Fruit fly (Drosophila melanogaster): ENCODE measurements around the gene CG3823.
A peak's percentile ranks its signal among the peaks of the same experiment; 100 is the strongest.

CG3823 gene

DNA sequence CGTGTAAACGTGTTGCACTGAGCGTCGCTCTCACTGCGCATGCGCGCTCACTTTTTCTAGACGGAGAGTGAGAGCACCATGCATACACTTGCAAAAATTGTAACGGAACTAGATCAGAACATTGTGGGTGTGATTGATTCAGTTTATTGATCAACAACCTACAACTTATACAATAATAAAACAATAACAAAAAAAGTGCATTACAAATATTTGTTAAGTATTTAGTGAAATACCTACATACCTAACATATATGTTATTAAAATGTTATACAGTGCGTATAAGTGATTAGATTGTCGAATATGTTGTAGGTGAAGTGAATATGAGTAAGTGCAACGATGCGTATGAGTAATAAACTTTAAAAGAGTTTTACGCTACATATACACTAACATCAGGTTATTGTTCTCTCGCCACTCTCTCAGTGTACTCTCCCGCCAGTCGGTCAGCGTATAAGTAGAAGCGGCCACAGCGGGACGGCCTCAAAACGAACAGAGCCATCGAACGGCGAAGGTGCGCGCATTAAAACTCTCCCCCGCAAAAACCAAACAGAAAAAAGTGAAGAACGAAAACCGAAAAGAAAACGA, 26.7 kb downstream of the CG3823 start, which contains the start of gene CG42240 (continued):
- TF ChIP-seq stwl (tag; optimal IDR thresholded peaks at IDR 0.05) (no peak), CG16813 (GFP tag; IDR thresholded peaks at IDR 0.05; ENCODE audit: partially characterized antibody) (no peak), Ets65A (GFP tag) (peak; percentile 92), run (tag; optimal IDR thresholded peaks at IDR 0.05) (peak; percentile 84), Taf1 (GFP tag; IDR thresholded peaks at IDR 0.05) (peak; percentile 19; the same call in 1 of the 2 replicates), MBD-R2 (GFP tag; IDR thresholded peaks at IDR 0.05) (peak; percentile 23; the same call in 1 of the 2 replicates), mld (GFP tag; IDR thresholded peaks at IDR 0.05; ENCODE audit: partially characterized antibody) (no peak), eve (GFP tag; optimal IDR thresholded peaks at IDR 0.05) (peak in 1 of 2 experiments; percentile 99), Opbp (GFP tag; IDR thresholded peaks at IDR 0.05; ENCODE audit: partially characterized antibody) (no peak), pho (GFP tag; optimal IDR thresholded peaks at IDR 0.05) (peak; percentile 81), CG2202 (tag; optimal IDR thresholded peaks at IDR 0.05) (peak; percentile 79), insv (GFP tag; optimal IDR thresholded peaks at IDR 0.05) (peak in 1 of 2 experiments; percentile 64), H2.0 (GFP tag; IDR thresholded peaks at IDR 0.05) (peak; percentile 60), mirr (GFP tag; optimal IDR thresholded peaks at IDR 0.05) (peak; percentile 60), tgo (GFP tag; IDR thresholded peaks at IDR 0.05) (peak; percentile 81), CG17612 (GFP tag; IDR thresholded peaks at IDR 0.05) (no peak), CG17359 (tag; optimal IDR thresholded peaks at IDR 0.05) (peak; percentile 88), Blimp-1 (GFP tag; optimal IDR thresholded peaks at IDR 0.05) (peak; percentile 88), Lpt (GFP tag; optimal IDR thresholded peaks at IDR 0.05) (no peak), z (GFP tag; IDR thresholded peaks at IDR 0.05) (no peak), Meics (GFP tag; optimal IDR thresholded peaks at IDR 0.05) (peak; percentile 91), Dek (tag; optimal IDR thresholded peaks at IDR 0.05) (peak; percentile 83), knrl (GFP tag; IDR thresholded peaks at IDR 0.05; ENCODE audit: partially characterized antibody) (no peak), Bteb2 (GFP tag; optimal IDR thresholded peaks at IDR 0.05) (peak; percentile 87), TFAM (GFP tag; optimal IDR thresholded peaks at IDR 0.05) (peak; percentile 6), CG14710 (tag; optimal IDR thresholded peaks at IDR 0.05) (peak; percentile 92), scrt (GFP tag; optimal IDR thresholded peaks at IDR 0.05) (peak; percentile 83), kni (GFP tag; optimal IDR thresholded peaks at IDR 0.05) (peak; percentile 77), CG30403 (GFP tag; optimal IDR thresholded peaks at IDR 0.05) (peak; percentile 96), CG12391 (tag; optimal IDR thresholded peaks at IDR 0.05) (peak; percentile 93), tll (GFP tag; optimal IDR thresholded peaks at IDR 0.05) (peak in 1 of 2 experiments; percentile 14), GATAe (GFP tag; conservative IDR thresholded peaks at IDR 0.05) (peak; percentile 40; the same call in 1 of the 2 replicates), CG34376 (GFP tag; optimal IDR thresholded peaks at IDR 0.05) (peak; percentile 87), CG7357 (GFP tag; IDR thresholded peaks at IDR 0.05) (peak; percentile 76), Dbx (GFP tag; IDR thresholded peaks at IDR 0.05) (0 out of 3 replicates have a peak, but pooled peaks have one; percentile 33), unc-4 (GFP tag; IDR thresholded peaks at IDR 0.05; ENCODE audit: partially characterized antibody) (no peak)

DNA sequence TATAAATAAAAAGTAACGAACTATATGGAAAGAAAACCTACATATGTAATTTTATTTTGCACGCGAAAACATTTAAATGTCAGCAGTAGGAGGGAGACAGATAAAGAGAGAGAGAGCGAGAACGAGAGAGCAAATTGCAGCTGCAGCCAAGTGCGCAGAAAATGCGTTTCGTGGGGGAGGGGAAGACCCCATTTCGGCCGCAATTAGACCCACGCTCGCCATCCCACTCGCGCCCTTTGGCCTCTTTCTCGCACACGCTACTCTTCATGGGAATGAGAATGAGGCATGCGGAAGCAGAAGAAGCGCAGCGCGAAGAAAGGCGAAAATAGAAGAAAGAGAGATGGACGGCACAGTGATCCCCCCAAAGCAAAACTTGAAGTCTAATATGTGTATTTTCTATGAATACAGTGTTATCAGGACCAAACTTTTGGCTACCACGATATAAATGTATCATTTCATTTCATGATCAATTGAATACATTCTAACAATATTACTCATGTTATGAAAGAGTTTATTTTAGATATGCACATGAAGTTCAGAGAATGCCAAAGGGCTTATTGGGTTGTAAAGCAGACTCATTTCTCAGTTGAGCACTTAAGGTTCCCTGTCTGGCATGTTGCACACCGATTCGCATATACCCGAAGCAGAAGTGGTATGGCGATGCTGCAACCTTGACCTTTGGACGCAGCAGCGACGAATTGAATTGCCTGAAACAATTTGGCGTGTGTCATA, 29.4 kb downstream of the CG3823 start:
- peak; percentile 6 for TF ChIP-seq CG2678 (tag; optimal IDR thresholded peaks at IDR 0.05)
- TF ChIP-seq ttk (GFP tag; IDR thresholded peaks at IDR 0.05): no peak
- no peak for TF ChIP-seq ind (GFP tag; optimal IDR thresholded peaks at IDR 0.05)
- no peak for TF ChIP-seq aop (GFP tag; IDR thresholded peaks at IDR 0.05)
- TF ChIP-seq sr (GFP tag; IDR thresholded peaks at IDR 0.05): 0 out of 3 replicates have a peak, but pooled peaks have one; percentile 10
- TF ChIP-seq Sox102F (GFP tag; optimal IDR thresholded peaks at IDR 0.05): peak; percentile 22
- TF ChIP-seq Six4 (GFP tag; optimal IDR thresholded peaks at IDR 0.05): no peak
- peak in 1 of 2 experiments; percentile 76 for TF ChIP-seq Hr78 (GFP tag; optimal IDR thresholded peaks at IDR 0.05)
- TF ChIP-seq phol (tag; optimal IDR thresholded peaks at IDR 0.05): peak; percentile 2
- TF ChIP-seq gem (tag; optimal IDR thresholded peaks at IDR 0.05): peak; percentile 31
- TF ChIP-seq bsh (GFP tag; optimal IDR thresholded peaks at IDR 0.05): peak; percentile 5 to 28
- TF ChIP-seq Ssrp (tag; optimal IDR thresholded peaks at IDR 0.05): peak; percentile 7
- peak; percentile 7 for TF ChIP-seq lab (GFP tag; optimal IDR thresholded peaks at IDR 0.05)

Data from whole organism, embryonic.